Fruit fly (Drosophila melanogaster) whole organism, embryonic: ENCODE results near the gene Surf1.

Experiments
- Aef1 ChIP-seq: fragments of 200-800 bp; sonication (Bioruptor generic); IDR thresholded peaks from 3 replicates; pipeline ENCODE4 v1.3.6; 2022; ENCODE audit warnings: missing biosample characterization, missing genetic modification characterization
- CG11085 ChIP-seq: fragments of 200-800 bp; sonication (Bioruptor generic); IDR thresholded peaks from 2 replicates; pipeline ENCODE4 v1.3.6; 2022; ENCODE audit warnings: missing biosample characterization, missing genetic modification characterization
- CG11695 ChIP-seq: fragments of 200-800 bp; sonication (Bioruptor generic); IDR thresholded peaks from 3 replicates; pipeline ENCODE4 v1.3.6; 2022; ENCODE audit warnings: missing biosample characterization, missing genetic modification characterization
- CG12391 ChIP-seq: fragments of 200-800 bp; sonication (Bioruptor generic); optimal IDR thresholded peaks from 3 replicates; lab custom pipeline; 2018; ENCODE audit warnings: missing biosample characterization, mild to moderate bottlenecking, missing genetic modification characterization, moderate library complexity
- CG12659 ChIP-seq: fragments of 200-800 bp; sonication (Bioruptor generic); optimal IDR thresholded peaks from 3 replicates; lab custom pipeline; 2017; ENCODE audit warnings: mild to moderate bottlenecking, missing biosample characterization, missing genetic modification reagents, missing genetic modification characterization
- CG12744 ChIP-seq: fragments of 200-800 bp; sonication (Bioruptor generic); optimal IDR thresholded peaks from 2 replicates; lab custom pipeline; 2016; ENCODE audit warnings: missing biosample characterization, missing genetic modification characterization
- CG13775 ChIP-seq: fragments of 200-800 bp; sonication (Bioruptor generic); optimal IDR thresholded peaks from 3 replicates; lab custom pipeline; 2017; ENCODE audit warnings: missing biosample characterization, mild to moderate bottlenecking, missing genetic modification characterization
- CG13894 ChIP-seq: fragments of 200-800 bp; sonication (Bioruptor generic); optimal IDR thresholded peaks from 3 replicates; lab custom pipeline; 2018; ENCODE audit warnings: missing biosample characterization, mild to moderate bottlenecking, missing genetic modification characterization, moderate library complexity
- CG15601 ChIP-seq: fragments of 200-800 bp; sonication (Bioruptor generic); optimal IDR thresholded peaks from 3 replicates; lab custom pipeline; 2019; ENCODE audit warnings: missing biosample characterization, mild to moderate bottlenecking, missing genetic modification characterization, moderate library complexity
- CG17328 ChIP-seq: fragments of 200-800 bp; sonication (Bioruptor generic); IDR thresholded peaks from 2 replicates; pipeline ENCODE4 v1.3.6; 2022; ENCODE audit warnings: missing biosample characterization, missing genetic modification characterization
- CG2116 ChIP-seq: fragments of 200-800 bp; sonication (Bioruptor generic); optimal IDR thresholded peaks from 3 replicates; lab custom pipeline; 2018; ENCODE audit warnings: missing biosample characterization, mild to moderate bottlenecking, missing genetic modification characterization
- CG2129 ChIP-seq: fragments of 200-800 bp; sonication (Bioruptor generic); IDR thresholded peaks from 2 replicates; pipeline ENCODE4 v1.3.6; 2022; ENCODE audit warnings: missing biosample characterization, missing genetic modification characterization; ENCODE audit not compliant: partially characterized antibody
- CG3281 ChIP-seq: fragments of 200-800 bp; sonication (Bioruptor generic); optimal IDR thresholded peaks from 3 replicates; lab custom pipeline; 2017; ENCODE audit warnings: missing biosample characterization, mild to moderate bottlenecking, missing genetic modification characterization
- CG7786 ChIP-seq: fragments of 200-800 bp; sonication (Bioruptor generic); optimal IDR thresholded peaks from 2 replicates; lab custom pipeline; 2016; ENCODE audit warnings: missing biosample characterization, missing genetic modification characterization
- CG9215 ChIP-seq: fragments of 200-800 bp; sonication (Bioruptor generic); IDR thresholded peaks from 2 replicates; pipeline ENCODE4 v1.3.6; 2022; ENCODE audit warnings: missing biosample characterization, missing genetic modification characterization
- D19A ChIP-seq: fragments of 200-800 bp; optimal IDR thresholded peaks from 3 replicates; lab custom pipeline; 2019; ENCODE audit warnings: missing biosample characterization, mild to moderate bottlenecking, missing genetic modification characterization, moderate library complexity
- Deaf1 ChIP-seq: fragments of 200-800 bp; optimal IDR thresholded peaks from 3 replicates; lab custom pipeline; 2019; ENCODE audit warnings: missing biosample characterization, mild to moderate bottlenecking, missing genetic modification characterization, moderate library complexity
- E2f1 ChIP-seq: fragments of 200-800 bp; sonication (Bioruptor generic); IDR thresholded peaks from 2 replicates; pipeline ENCODE4 v1.3.6; 2022; ENCODE audit warnings: missing biosample characterization, missing genetic modification characterization
- Ets97D ChIP-seq: fragments of 200-800 bp; sonication (Bioruptor generic); optimal IDR thresholded peaks from 3 replicates; lab custom pipeline; 2016; ENCODE audit warnings: missing biosample characterization, missing genetic modification characterization
- Fer1 ChIP-seq: fragments of 200-800 bp; sonication (Bioruptor generic); optimal IDR thresholded peaks from 2 replicates; lab custom pipeline; 2017; ENCODE audit warnings: missing biosample characterization, mild to moderate bottlenecking, missing genetic modification characterization
- Fer3 ChIP-seq: fragments of 200-800 bp; sonication (Bioruptor generic); optimal IDR thresholded peaks from 2 replicates; lab custom pipeline; 2018; ENCODE audit warnings: missing biosample characterization, mild to moderate bottlenecking, missing genetic modification characterization, moderate library complexity
- GATAe ChIP-seq: fragments of 200-800 bp; sonication (Bioruptor generic); conservative IDR thresholded peaks from 2 replicates; pipeline ENCODE4 v1.3.6; 2022; ENCODE audit warnings: missing biosample characterization, missing genetic modification characterization
- Gsc ChIP-seq: fragments of 200-800 bp; sonication (Bioruptor generic); IDR thresholded peaks from 2 replicates; pipeline ENCODE4 v1.3.6; 2022; ENCODE audit warnings: missing biosample characterization, missing genetic modification characterization
- Hmr ChIP-seq: fragments of 200-800 bp; sonication (Bioruptor generic); optimal IDR thresholded peaks from 3 replicates; lab custom pipeline; 2017; ENCODE audit warnings: mild to moderate bottlenecking, missing biosample characterization, missing genetic modification reagents, missing genetic modification characterization
- Hsf ChIP-seq: fragments of 200-800 bp; sonication (Bioruptor generic); optimal IDR thresholded peaks from 3 replicates; lab custom pipeline; 2016; ENCODE audit warnings: missing biosample characterization, missing genetic modification characterization
- Lhr ChIP-seq: fragments of 200-800 bp; sonication (Bioruptor generic); optimal IDR thresholded peaks from 3 replicates; lab custom pipeline; 2017; ENCODE audit warnings: mild to moderate bottlenecking, missing biosample characterization, missing genetic modification reagents, missing genetic modification characterization
- MBD-R2 ChIP-seq: fragments of 200-800 bp; sonication (Bioruptor generic); IDR thresholded peaks from 2 replicates; pipeline ENCODE4 v1.3.6; 2022; ENCODE audit warnings: missing biosample characterization, missing genetic modification characterization
- Mad ChIP-seq: fragments of 200-800 bp; sonication (Bioruptor generic); optimal IDR thresholded peaks from 2 replicates; lab custom pipeline; 2016; ENCODE audit warnings: missing biosample characterization, missing genetic modification characterization
- NC2α ChIP-seq: fragments of 200-800 bp; sonication (Bioruptor generic); optimal IDR thresholded peaks from 2 replicates; lab custom pipeline; 2016; ENCODE audit warnings: missing biosample characterization, missing genetic modification characterization
- NC2β ChIP-seq: fragments of 200-800 bp; sonication (Bioruptor generic); optimal IDR thresholded peaks from 2 replicates; lab custom pipeline; 2016; ENCODE audit warnings: missing biosample characterization, missing genetic modification characterization
- Rfx ChIP-seq: fragments of 200-800 bp; sonication (Bioruptor generic); IDR thresholded peaks from 2 replicates; pipeline ENCODE4 v1.3.6; 2022; ENCODE audit warnings: missing biosample characterization, missing genetic modification characterization
- Scr ChIP-seq: fragments of 200-800 bp; sonication (Bioruptor generic); IDR thresholded peaks from 2 replicates; pipeline ENCODE4 v1.3.6; 2022; ENCODE audit warnings: missing biosample characterization, missing genetic modification characterization; ENCODE audit not compliant: partially characterized antibody
- Vsx1 ChIP-seq: fragments of 200-800 bp; sonication (Bioruptor generic); optimal IDR thresholded peaks from 2 replicates; lab custom pipeline; 2017; ENCODE audit warnings: missing biosample characterization, mild to moderate bottlenecking, missing genetic modification characterization, missing genetic modification reagents
- ap ChIP-seq: fragments of 200-800 bp; sonication (Bioruptor generic); IDR thresholded peaks from 2 replicates; pipeline ENCODE4 v1.3.6; 2022; ENCODE audit warnings: missing biosample characterization, missing genetic modification characterization
- az2 ChIP-seq: fragments of 200-800 bp; sonication (Bioruptor generic); optimal IDR thresholded peaks from 3 replicates; lab custom pipeline; 2016; ENCODE audit warnings: missing biosample characterization, missing genetic modification characterization
- dati ChIP-seq: fragments of 200-800 bp; sonication (Bioruptor generic); IDR thresholded peaks from 2 replicates; pipeline ENCODE4 v1.3.6; 2022; ENCODE audit warnings: missing biosample characterization, missing genetic modification characterization
- eve ChIP-seq, 2 experiments: fragments of >200 bp; optimal IDR thresholded peaks; 2 replicates each; lab custom pipeline; 2017; ENCODE audit warnings: missing biosample characterization in 2 of 2, missing genetic modification characterization in 2 of 2
- fd64A ChIP-seq: fragments of 200-800 bp; sonication (Bioruptor generic); optimal IDR thresholded peaks from 3 replicates; lab custom pipeline; 2018; ENCODE audit warnings: missing biosample characterization, mild to moderate bottlenecking, missing genetic modification characterization
- gsb ChIP-seq: fragments of 200-800 bp; sonication (Bioruptor generic); IDR thresholded peaks from 2 replicates; pipeline ENCODE4 v1.3.6; 2022; ENCODE audit warnings: missing biosample characterization, missing genetic modification characterization
- gt ChIP-seq: fragments of 200-800 bp; sonication (Bioruptor generic); IDR thresholded peaks from 2 replicates; pipeline ENCODE4 v1.3.6; 2022; ENCODE audit warnings: missing biosample characterization, missing genetic modification characterization
- ham ChIP-seq: fragments of 200-800 bp; sonication (Bioruptor generic); IDR thresholded peaks from 2 replicates; pipeline ENCODE4 v1.3.6; 2022; ENCODE audit warnings: missing biosample characterization, missing genetic modification characterization
- ind ChIP-seq: fragments of 200-800 bp; sonication (Bioruptor generic); optimal IDR thresholded peaks from 3 replicates; lab custom pipeline; 2016; ENCODE audit warnings: missing biosample characterization, missing genetic modification characterization
- pita ChIP-seq: fragments of 200-800 bp; sonication (Bioruptor generic); optimal IDR thresholded peaks from 2 replicates; lab custom pipeline; 2017; ENCODE audit warnings: missing biosample characterization, mild to moderate bottlenecking, missing genetic modification characterization
- prd ChIP-seq, 3 experiments: fragments of >200 bp in 2 of 3; fragments of 200-800 bp in 1 of 3; sonication (Bioruptor generic) in 1 of 3; optimal IDR thresholded peaks in 2 of 3; IDR thresholded peaks in 1 of 3; 2 replicates in 2 of 3; 3 replicates in 1 of 3; pipeline versions ENCODE4 v1.3.6 to Lab custom; 2017 to 2022; ENCODE audit warnings: missing biosample characterization in 1 of 3, missing genetic modification characterization in 1 of 3
- psq ChIP-seq: fragments of 200-800 bp; sonication (Bioruptor generic); optimal IDR thresholded peaks from 2 replicates; lab custom pipeline; 2017; ENCODE audit warnings: missing biosample characterization, missing genetic modification characterization
- seq ChIP-seq: fragments of 200-800 bp; sonication (Bioruptor generic); IDR thresholded peaks from 2 replicates; pipeline ENCODE4 v1.3.6; 2022; ENCODE audit warnings: missing biosample characterization, missing genetic modification characterization
- shn ChIP-seq: fragments of 200-800 bp; sonication (Bioruptor generic); optimal IDR thresholded peaks from 3 replicates; lab custom pipeline; 2016; ENCODE audit warnings: missing biosample characterization, missing genetic modification characterization
- slbo ChIP-seq: fragments of 200-800 bp; sonication (Bioruptor generic); IDR thresholded peaks from 2 replicates; pipeline ENCODE4 v1.3.6; 2022; ENCODE audit warnings: missing biosample characterization, missing genetic modification characterization
- tll ChIP-seq, 2 experiments: fragments of 200-800 bp in 1 of 2; fragments of >200 bp in 1 of 2; sonication (Bioruptor generic) in 1 of 2; optimal IDR thresholded peaks; 2 replicates each; lab custom pipeline; 2017 to 2019; ENCODE audit warnings: missing biosample characterization in 2 of 2, missing genetic modification characterization in 2 of 2, mild to moderate bottlenecking in 1 of 2, moderate library complexity in 1 of 2
- wek ChIP-seq: fragments of 200-800 bp; sonication (Bioruptor generic); optimal IDR thresholded peaks from 3 replicates; lab custom pipeline; 2018; ENCODE audit warnings: missing biosample characterization, mild to moderate bottlenecking, missing genetic modification characterization, moderate library complexity

Surf1 gene

dm6 chr3L:6964488-6965152 is 6.5 kb downstream of the Surf1 start, which contains the start of gene sgl (continued):
- peak in 1 of 2 experiments; percentile 53 for TF ChIP-seq tll (GFP tag; optimal IDR thresholded peaks at IDR 0.05; lab: Kevin White, UChicago)
- TF ChIP-seq shn (GFP tag; lab: Kevin White, UChicago), result peak; percentile 10
- no peak for TF ChIP-seq ind (GFP tag; lab: Kevin White, UChicago)
- TF ChIP-seq slbo (GFP tag; lab: Robert Waterston, UW), result peak; percentile 48
- peak; percentile 48 for TF ChIP-seq CG12391 (tag; lab: Kevin White, UChicago)
- TF ChIP-seq Ets97D (GFP tag; lab: Kevin White, UChicago), result peak; percentile 52
- TF ChIP-seq Scr, result peak; percentile 43; the same call in 1 of the 2 replicates
- TF ChIP-seq Hsf, result no peak
- TF ChIP-seq CG2129 (GFP tag; lab: Robert Waterston, UW), result no peak; the same call in 1 of the 2 replicates
- TF ChIP-seq GATAe, result no peak
- 0 out of 2 replicates have a peak, but pooled peaks have one; percentile 11 for TF ChIP-seq CG17328 (GFP tag; lab: Robert Waterston, UW)
- peak; percentile 47 for TF ChIP-seq CG2116 (GFP tag; lab: Kevin White, UChicago)
- TF ChIP-seq CG15601 (tag; lab: Kevin White, UChicago), result peak; percentile 82
- TF ChIP-seq CG13775 (GFP tag; lab: Kevin White, UChicago), result peak; percentile 0
- no peak for TF ChIP-seq pita (GFP tag; lab: Kevin White, UChicago)
- TF ChIP-seq D19A (tag; lab: Kevin White, UChicago), result peak; percentile 11
- no peak for TF ChIP-seq gt (GFP tag; lab: Robert Waterston, UW)
- peak; percentile 69 for TF ChIP-seq Rfx
- TF ChIP-seq eve (GFP tag; optimal IDR thresholded peaks at IDR 0.05; lab: Kevin White, UChicago), result no peak
- TF ChIP-seq Fer3 (tag; lab: Kevin White, UChicago), result peak; percentile 27
- peak; percentile 99 for TF ChIP-seq Deaf1 (tag; lab: Kevin White, UChicago)
- TF ChIP-seq wek (GFP tag; lab: Kevin White, UChicago), result peak; percentile 29
- peak; percentile 66 for TF ChIP-seq CG12659
- peak; percentile 39 for TF ChIP-seq CG3281
- no peak for TF ChIP-seq fd64A (GFP tag; lab: Kevin White, UChicago)
- TF ChIP-seq CG11085 (GFP tag; lab: Robert Waterston, UW), result no peak
- peak; percentile 7; the same call in 1 of the 2 replicates for TF ChIP-seq seq
- TF ChIP-seq Gsc (GFP tag; lab: Robert Waterston, UW), result no peak
- TF ChIP-seq CG13894, result peak; percentile 73
- peak; percentile 97 for TF ChIP-seq psq
- peak; percentile 20 for TF ChIP-seq az2 (GFP tag; lab: Kevin White, UChicago)
- TF ChIP-seq CG7786 (GFP tag; lab: Kevin White, UChicago), result peak; percentile 18
- TF ChIP-seq CG11695 (GFP tag; lab: Robert Waterston, UW), result no peak
- peak; percentile 73 for TF ChIP-seq Fer1
- peak; percentile 0 for TF ChIP-seq CG12744 (GFP tag; lab: Kevin White, UChicago)
- TF ChIP-seq Mad, result peak; percentile 62
- peak; percentile 98 for TF ChIP-seq Lhr (GFP tag; lab: Kevin White, UChicago)
- peak; percentile 81 for TF ChIP-seq Hmr (GFP tag; lab: Kevin White, UChicago)
- TF ChIP-seq NC2β, result peak; percentile 22
- TF ChIP-seq CG9215 (GFP tag; lab: Robert Waterston, UW), result no peak
- TF ChIP-seq Vsx1 (GFP tag; lab: Kevin White, UChicago), result no peak
- no peak for TF ChIP-seq prd (optimal IDR thresholded peaks at IDR 0.05; lab: Kevin White, UChicago)
- no peak for TF ChIP-seq prd (GFP tag; IDR thresholded peaks at IDR 0.05; lab: Robert Waterston, UW)
- TF ChIP-seq NC2α (GFP tag; lab: Kevin White, UChicago), result peak; percentile 30
- no peak for TF ChIP-seq ap (GFP tag; lab: Robert Waterston, UW)
- no peak for TF ChIP-seq ham (GFP tag; lab: Robert Waterston, UW)
- TF ChIP-seq gsb, result no peak
- TF ChIP-seq E2f1 (GFP tag; lab: Robert Waterston, UW), result no peak
- no peak for TF ChIP-seq dati
- TF ChIP-seq MBD-R2 (GFP tag; lab: Robert Waterston, UW), result no peak
- TF ChIP-seq Aef1 (GFP tag; lab: Robert Waterston, UW), result peak; percentile 84
